Worm (Caenorhabditis elegans) whole organism, L4 larva: Measurements from ENCODE around the gene Y43F8B.17.

ENCODE experiments used
- ama-1 ChIP-seq: fragments of 150-350 bp; optimal IDR thresholded peaks from 2 replicates; lab custom pipeline; 2014; ENCODE audit warnings: inconsistent platforms, mixed read lengths
- ceh-44 ChIP-seq: fragments of 200-800 bp; sonication (Bioruptor generic); IDR thresholded peaks from 2 replicates; pipeline ENCODE4 v1.3.6; 2022; ENCODE audit warnings: missing genetic modification reagents, missing genetic modification characterization, missing compliant biosample characterization
- ceh-82 ChIP-seq: sonication (generic microtip); optimal IDR thresholded peaks from 2 replicates; lab custom pipeline; 2017; ENCODE audit warnings: missing biosample characterization, missing genetic modification characterization
- daf-19 ChIP-seq: fragments of 200-800 bp; sonication (Bioruptor generic); conservative IDR thresholded peaks from 2 replicates; pipeline ENCODE4 v1.3.6; 2022; ENCODE audit warnings: missing genetic modification characterization, missing compliant biosample characterization
- dmd-8 ChIP-seq: fragments of 200-800 bp; sonication (Bioruptor generic); IDR thresholded peaks from 2 replicates; pipeline ENCODE4 v1.3.6; 2022; ENCODE audit warnings: missing genetic modification characterization, missing compliant biosample characterization
- jun-1 ChIP-seq: fragments of 150-350 bp; optimal IDR thresholded peaks from 2 replicates; lab custom pipeline; 2014; ENCODE audit warnings: missing biosample characterization, missing genetic modification reagents, missing genetic modification characterization
- lin-13 ChIP-seq: fragments of 150-350 bp; optimal IDR thresholded peaks from 2 replicates; lab custom pipeline; 2014; ENCODE audit warnings: missing biosample characterization, missing genetic modification reagents, missing genetic modification characterization
- mep-1 ChIP-seq: fragments of 150-350 bp; sonication (generic microtip); optimal IDR thresholded peaks from 3 replicates; lab custom pipeline; 2014; ENCODE audit warnings: missing biosample characterization, missing genetic modification characterization
- mxl-2 ChIP-seq: fragments of 200-800 bp; sonication (Bioruptor generic); conservative IDR thresholded peaks from 2 replicates; pipeline ENCODE4 v1.3.6; 2022; ENCODE audit warnings: missing genetic modification reagents, missing genetic modification characterization, missing compliant biosample characterization
- nhr-6 ChIP-seq: fragments of 150-350 bp; optimal IDR thresholded peaks from 2 replicates; lab custom pipeline; 2014; ENCODE audit warnings: missing biosample characterization, missing genetic modification characterization
- pha-4 ChIP-seq, 2 experiments: fragments of 150-350 bp in 1 of 2; fragments of 200-800 bp in 1 of 2; sonication (Bioruptor generic) in 1 of 2; IDR thresholded peaks in 1 of 2; optimal IDR thresholded peaks in 1 of 2; 2 replicates each; pipeline versions ENCODE4 v1.3.6 to Lab custom; 2014 to 2022; ENCODE audit warnings: missing genetic modification characterization in 2 of 2, missing genetic modification reagents in 2 of 2, missing biosample characterization in 1 of 2, missing compliant biosample characterization in 1 of 2

DNA sequence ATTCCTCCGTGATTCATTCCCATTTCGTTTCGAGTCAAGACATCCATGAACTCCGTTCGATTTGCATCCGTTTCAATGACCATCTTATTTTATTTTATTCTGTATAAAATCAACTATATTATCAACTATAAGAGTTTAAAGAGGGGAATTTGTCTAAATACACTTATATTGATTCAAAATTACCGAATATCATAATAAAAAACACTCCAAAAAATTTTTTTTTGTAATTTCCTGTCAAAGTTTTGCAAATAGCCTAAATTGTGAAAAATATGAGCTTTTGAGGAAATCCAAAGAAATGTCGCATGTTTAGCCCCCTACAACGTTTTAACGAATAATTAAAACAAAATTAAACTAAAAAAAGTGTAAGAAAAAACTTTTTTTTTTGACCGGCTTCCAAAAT, 22.5 kb upstream of the Y43F8B.17 start, which contains the start of gene Y43F8B.15:
- TF ChIP-seq lin-13 (GFP tag; lab: Kevin White, UChicago) (no peak), ceh-44 (GFP tag; lab: Robert Waterston, UW) (no peak), mep-1 (tag; lab: Kevin White, UChicago) (no peak), ama-1 (lab: Kevin White, UChicago) (no peak), mxl-2 (GFP tag; lab: Robert Waterston, UW) (no peak), nhr-6 (tag; lab: Kevin White, UChicago) (no peak), daf-19 (no peak), dmd-8 (GFP tag; lab: Robert Waterston, UW) (no peak), pha-4 (GFP tag; IDR thresholded peaks at IDR 0.05; lab: Robert Waterston, UW) (no peak), pha-4 (tag; optimal IDR thresholded peaks at IDR 0.05; lab: Kevin White, UChicago) (no peak), jun-1 (tag; lab: Kevin White, UChicago) (no peak), ceh-82 (no peak)
